Worm (Caenorhabditis elegans) whole organism, early embryonic: Measurements from ENCODE around the gene M151.3.

ENCODE experiments used
- ama-1 ChIP-seq: fragments of 150-350 bp; optimal IDR thresholded peaks from 2 replicates; lab custom pipeline; 2014
- hnd-1 ChIP-seq: sonication (generic microtip); optimal IDR thresholded peaks from 2 replicates; lab custom pipeline; 2016; ENCODE audit warnings: missing genetic modification characterization, missing compliant biosample characterization
- pes-1 ChIP-seq: fragments of 200-800 bp; sonication (Bioruptor generic); IDR thresholded peaks from 2 replicates; pipeline ENCODE4 v1.3.6; 2022; ENCODE audit warnings: missing genetic modification reagents, missing genetic modification characterization, missing compliant biosample characterization
- scrt-1 ChIP-seq: fragments of 200-800 bp; sonication (Bioruptor generic); IDR thresholded peaks from 2 replicates; pipeline ENCODE4 v1.3.6; 2022; ENCODE audit warnings: missing genetic modification characterization, missing compliant biosample characterization
- sea-1 ChIP-seq: fragments of 200-800 bp; sonication (Bioruptor generic); conservative IDR thresholded peaks from 2 replicates; pipeline ENCODE4 v1.3.6; 2022; ENCODE audit warnings: missing genetic modification characterization, missing compliant biosample characterization
- tbx-11 ChIP-seq: fragments of 200-800 bp; sonication (Bioruptor generic); IDR thresholded peaks from 2 replicates; pipeline ENCODE4 v1.3.6; 2022; ENCODE audit warnings: missing genetic modification characterization, missing compliant biosample characterization
- tra-4 ChIP-seq: sonication (generic microtip); optimal IDR thresholded peaks from 2 replicates; lab custom pipeline; 2017; ENCODE audit warnings: missing genetic modification characterization, missing compliant biosample characterization

DNA sequence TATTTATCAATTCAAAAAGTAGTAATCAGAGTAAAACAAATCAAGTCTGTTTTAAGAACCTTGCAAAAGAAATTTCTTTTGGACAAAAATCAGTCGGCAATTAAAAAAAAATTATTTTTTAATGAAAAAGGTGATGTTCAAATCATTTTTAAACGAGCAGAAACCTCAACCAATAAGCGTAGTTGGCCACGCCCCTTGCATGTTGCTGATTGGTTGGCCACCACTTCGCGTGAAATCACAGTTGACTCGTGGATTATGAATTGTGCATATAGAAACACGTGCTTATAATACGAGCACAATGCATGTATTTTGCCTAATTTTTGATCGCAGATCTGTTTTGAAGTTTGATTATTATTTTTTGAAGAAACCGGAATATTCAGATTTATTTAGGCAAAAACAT, 38.2 kb downstream of the M151.3 start:
- no peak for TF ChIP-seq tbx-11 (GFP tag; lab: Robert Waterston, UW)
- TF ChIP-seq pes-1 (GFP tag; lab: Robert Waterston, UW): no peak
- TF ChIP-seq ama-1: no peak
- TF ChIP-seq sea-1 (GFP tag; lab: Robert Waterston, UW): no peak
- TF ChIP-seq tra-4 (tag; lab: Kevin White, UChicago): no peak
- TF ChIP-seq scrt-1 (GFP tag; lab: Robert Waterston, UW): no peak
- no peak for TF ChIP-seq hnd-1 (tag; lab: Kevin White, UChicago)
